Worm (Caenorhabditis elegans) whole organism, midembryonic: ENCODE results near the gene hrg-10.

ENCODE experiments used
- flt-1 ChIP-seq: fragments of 200-800 bp; sonication (Bioruptor generic); IDR thresholded peaks from 2 replicates; pipeline ENCODE4 v1.3.6; 2022; ENCODE audit warnings: missing genetic modification characterization, missing compliant biosample characterization
- med-1 ChIP-seq: sonication (generic microtip); optimal IDR thresholded peaks from 2 replicates; lab custom pipeline; 2017; ENCODE audit warnings: missing genetic modification characterization, mild to moderate bottlenecking, missing compliant biosample characterization, antibody characterized with exemption, missing genetic modification reagents; ENCODE audit not compliant: insufficient read depth
- ref-1 ChIP-seq: fragments of 200-800 bp; sonication (Bioruptor generic); conservative IDR thresholded peaks from 2 replicates; pipeline ENCODE4 v1.3.6; 2022; ENCODE audit warnings: missing genetic modification reagents, missing genetic modification characterization, missing compliant biosample characterization
- tab-1 ChIP-seq: fragments of 200-800 bp; sonication (Bioruptor generic); IDR thresholded peaks from 2 replicates; pipeline ENCODE4 v1.3.6; 2022; ENCODE audit warnings: missing genetic modification characterization, missing compliant biosample characterization
- ztf-29 ChIP-seq: fragments of 200-800 bp; sonication (Bioruptor generic); IDR thresholded peaks from 2 replicates; pipeline ENCODE4 v1.3.6; 2022; ENCODE audit warnings: missing genetic modification reagents, missing genetic modification characterization, missing compliant biosample characterization

DNA sequence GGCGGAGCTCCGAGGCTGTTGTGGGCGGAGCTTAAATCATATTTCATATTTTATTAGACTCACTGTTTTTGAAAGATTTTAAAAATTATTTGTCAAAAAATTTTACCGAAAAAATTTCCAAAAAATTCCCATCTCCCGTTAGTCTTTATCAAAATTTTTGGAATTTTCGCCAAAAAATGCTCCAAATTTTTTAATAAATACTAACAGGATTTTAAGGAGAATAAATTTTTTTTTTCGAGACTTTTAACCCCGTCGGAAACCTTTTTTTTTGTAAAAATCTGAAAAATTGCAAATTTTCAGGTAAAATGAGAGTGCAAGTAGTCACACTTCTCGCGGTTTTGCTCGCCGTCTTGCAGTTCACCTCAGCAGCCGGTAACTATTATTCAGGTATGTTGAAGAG is 53.6 kb downstream of the hrg-10 start, which contains the start of gene mihp-2:
- TF ChIP-seq tab-1 (GFP tag; lab: Robert Waterston, UW) (no peak), flt-1 (GFP tag; lab: Robert Waterston, UW) (no peak), ref-1 (no peak), ztf-29 (no peak), med-1 (no peak)
